Fruit fly (Drosophila melanogaster) Kc167 (cell line): Measurements from ENCODE around the gene atl.

Experiments used
- Myc ChIP-seq: fragments of >200 bp; optimal IDR thresholded peaks from 2 replicates; lab custom pipeline; 2017; ENCODE audit warnings: missing external identifiers
- Sin3A ChIP-seq: fragments of >200 bp; optimal IDR thresholded peaks from 2 replicates; lab custom pipeline; 2018; ENCODE audit warnings: missing external identifiers
- h ChIP-seq: fragments of >200 bp; optimal IDR thresholded peaks from 3 replicates; lab custom pipeline; 2018; ENCODE audit warnings: missing external identifiers
- insv ChIP-seq: fragments of >200 bp; optimal IDR thresholded peaks from 3 replicates; lab custom pipeline; 2018; ENCODE audit warnings: missing external identifiers
- psq ChIP-seq: fragments of >200 bp; optimal IDR thresholded peaks from 2 replicates; lab custom pipeline; 2017; ENCODE audit warnings: missing external identifiers
- ttk ChIP-seq: sonication (Bioruptor generic); optimal IDR thresholded peaks from 2 replicates; lab custom pipeline; 2017; ENCODE audit warnings: missing external identifiers

atl gene

DNA sequence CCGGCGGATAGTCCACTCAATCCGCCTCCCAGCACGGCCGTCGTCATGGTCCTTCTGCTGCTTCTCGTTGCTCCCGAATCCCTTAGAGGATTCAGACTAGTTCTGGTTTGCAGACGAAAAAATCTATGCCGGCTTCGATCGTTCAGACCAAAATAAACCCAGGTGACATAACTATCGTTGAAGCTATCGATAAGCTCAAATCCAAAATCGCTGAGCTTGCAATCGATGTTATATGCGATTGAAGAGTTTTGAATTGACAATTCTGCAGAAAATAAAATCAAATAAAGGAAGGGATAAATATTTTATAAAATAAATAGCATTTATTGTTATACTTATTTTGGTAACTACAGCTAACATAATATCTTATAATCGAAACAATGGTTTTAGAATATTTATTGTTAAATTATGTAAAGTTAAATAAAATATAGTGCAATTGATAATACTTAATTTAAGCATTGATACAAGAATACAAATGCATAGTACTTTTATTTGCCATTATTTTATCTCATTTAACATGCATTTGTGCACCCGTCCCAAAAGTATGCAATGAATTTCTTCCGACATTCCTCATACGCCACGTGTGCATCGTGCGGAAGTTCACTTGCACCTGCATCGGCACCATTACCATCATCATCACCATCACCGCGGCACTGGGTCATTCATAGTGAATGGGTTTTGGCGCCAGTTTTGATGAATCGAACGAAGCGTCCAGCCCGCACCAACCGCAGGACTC, 36.4 kb downstream of the atl start, which contains the start of gene Ppox:
Gene Ppox (minus strand): TSS at position 173 of the 733 bp plus-strand sequence.
- no peak for TF ChIP-seq Sin3A (lab: Kevin White, UChicago)
- TF ChIP-seq insv (lab: Kevin White, UChicago): no peak
- no peak for TF ChIP-seq Myc (lab: Kevin White, UChicago)
- TF ChIP-seq psq: no peak
- no peak for TF ChIP-seq ttk (lab: Kevin White, UChicago)
- no peak for TF ChIP-seq h (lab: Kevin White, UChicago)

DNA sequence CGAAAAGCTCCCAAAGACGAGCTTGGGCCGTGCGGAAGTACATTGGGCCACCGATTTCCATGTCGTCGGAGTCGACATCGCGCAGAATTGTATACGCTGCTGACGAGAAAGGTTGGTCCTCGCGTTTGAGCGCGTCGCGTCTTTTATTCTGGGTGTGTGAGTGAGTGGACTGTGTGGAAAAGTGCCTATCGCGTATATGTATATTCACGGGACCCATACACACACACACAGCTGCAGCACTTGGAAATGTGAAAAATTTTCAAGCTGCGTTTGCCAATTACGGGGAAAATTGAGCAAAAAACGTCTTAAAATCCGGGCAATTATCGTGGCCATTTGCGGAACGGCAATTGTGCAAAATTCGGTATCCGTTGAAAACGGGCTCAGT, 36.9 kb downstream of the atl start, which contains the start of gene slo:
Gene slo (plus strand): TSS at position 80 of the 385 bp plus-strand sequence.
- TF ChIP-seq psq (no peak), h (lab: Kevin White, UChicago) (no peak), ttk (lab: Kevin White, UChicago) (no peak), insv (lab: Kevin White, UChicago) (no peak), Sin3A (lab: Kevin White, UChicago) (no peak), Myc (lab: Kevin White, UChicago) (no peak)

DNA sequence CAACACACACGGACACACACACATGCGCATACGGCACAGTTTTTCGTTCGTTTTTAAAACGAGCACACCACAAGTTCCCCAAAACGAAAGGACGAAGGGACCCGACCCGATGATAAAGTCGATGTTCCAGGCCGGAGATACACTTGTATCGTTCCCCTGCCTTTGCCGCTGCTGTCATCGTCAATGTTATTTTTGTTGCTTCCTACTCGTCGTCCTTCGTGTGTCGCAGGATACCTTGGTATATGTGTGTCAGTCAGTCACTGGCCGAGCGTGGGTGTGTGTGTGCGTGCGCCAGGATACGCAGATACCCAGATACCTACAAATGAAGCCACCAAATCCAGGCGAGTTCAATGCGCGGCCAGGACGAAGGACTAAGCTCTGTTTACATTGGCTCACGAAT, 37.6 kb downstream of the atl start:
- TF ChIP-seq Sin3A (lab: Kevin White, UChicago) (no peak), ttk (lab: Kevin White, UChicago) (no peak), h (lab: Kevin White, UChicago) (no peak), psq (no peak), Myc (lab: Kevin White, UChicago) (no peak), insv (lab: Kevin White, UChicago) (no peak)

DNA sequence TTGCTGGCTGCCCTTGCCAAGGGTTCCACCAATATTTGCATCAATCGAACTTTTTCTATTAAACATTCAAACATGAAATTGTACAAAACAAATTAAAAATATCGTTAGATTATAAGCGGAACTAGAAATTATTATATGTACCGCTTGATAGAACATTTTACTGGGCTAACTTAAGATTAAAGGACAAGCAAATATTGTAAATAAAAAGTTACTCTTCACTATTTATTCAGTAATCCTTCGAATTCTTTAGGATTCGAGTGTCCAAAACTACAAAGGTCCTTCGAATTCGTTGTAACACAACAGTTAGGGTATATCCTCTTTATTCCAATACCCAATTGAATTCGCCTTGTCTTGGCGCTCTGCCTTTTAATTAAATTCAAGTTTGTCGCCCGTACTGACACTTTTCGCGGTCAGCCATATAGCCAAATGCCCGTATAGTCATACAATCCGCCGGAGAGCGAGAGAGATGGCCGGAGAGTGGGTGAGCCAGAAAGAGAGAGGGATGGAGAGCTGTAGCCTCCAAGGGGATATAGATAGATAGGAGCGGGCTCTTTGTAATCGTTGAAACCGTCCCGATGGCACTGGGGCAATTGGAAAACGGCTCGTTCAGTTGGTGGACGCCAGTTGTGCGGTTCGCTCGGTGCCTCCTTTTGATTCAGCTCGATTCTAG, 42.2 kb downstream of the atl start:
- TF ChIP-seq ttk (lab: Kevin White, UChicago) (no peak), h (lab: Kevin White, UChicago) (no peak), insv (lab: Kevin White, UChicago) (no peak), Myc (lab: Kevin White, UChicago) (no peak), psq (no peak), Sin3A (lab: Kevin White, UChicago) (no peak)

DNA sequence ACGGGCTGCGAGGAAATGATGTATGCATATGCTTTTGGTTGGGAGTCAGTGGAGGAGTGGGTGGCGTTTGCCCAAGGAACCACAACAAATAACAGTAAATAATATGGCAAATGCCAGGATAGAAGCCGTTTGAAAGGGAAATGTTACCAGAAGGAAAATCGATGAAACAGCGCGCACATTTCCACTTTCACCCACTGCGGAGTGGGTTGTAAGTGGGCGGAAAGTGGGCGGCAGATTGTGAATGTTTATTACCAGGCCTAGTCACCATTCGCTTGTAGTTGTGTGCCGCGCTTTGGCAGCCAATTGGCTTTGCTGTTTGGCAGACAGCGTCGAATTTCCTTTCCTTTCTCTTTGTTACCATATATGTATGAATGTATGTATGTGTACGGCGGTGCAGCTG, 46.2 kb downstream of the atl start:
- TF ChIP-seq psq (no peak), h (lab: Kevin White, UChicago) (no peak), Sin3A (lab: Kevin White, UChicago) (no peak), Myc (lab: Kevin White, UChicago) (no peak), ttk (lab: Kevin White, UChicago) (no peak), insv (lab: Kevin White, UChicago) (no peak)
